Worm (Caenorhabditis elegans): ENCODE results near the gene ppm-1.A.

ppm-1.A gene

DNA sequence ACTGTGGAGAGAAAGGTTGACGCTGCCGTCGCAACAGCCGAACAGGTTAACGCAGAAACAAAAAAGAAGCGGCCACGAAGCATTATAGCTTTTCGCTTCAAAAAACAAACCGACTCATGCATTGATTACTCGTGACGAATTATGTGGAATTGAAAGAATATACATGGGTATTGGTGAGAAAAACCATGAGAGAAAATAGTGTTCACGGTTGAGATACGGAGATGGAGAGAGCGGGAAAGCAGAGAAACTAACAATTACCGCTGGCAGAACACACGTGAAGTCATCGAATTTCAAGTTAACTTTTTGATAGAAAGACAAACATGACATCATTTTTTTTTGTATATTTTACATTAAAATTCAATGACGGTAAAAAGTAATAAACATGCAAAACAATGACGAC lies 863 bp downstream of the ppm-1.A start:
- TF ChIP-seq sptf-1 (tag; optimal IDR thresholded peaks at IDR 0.05) (peak; percentile 6), snpc-4 (tag; optimal IDR thresholded peaks at IDR 0.05) (no peak), ces-1 (GFP tag; optimal IDR thresholded peaks at IDR 0.05) (no peak), nhr-12 (tag; optimal IDR thresholded peaks at IDR 0.05) (no peak)

DNA sequence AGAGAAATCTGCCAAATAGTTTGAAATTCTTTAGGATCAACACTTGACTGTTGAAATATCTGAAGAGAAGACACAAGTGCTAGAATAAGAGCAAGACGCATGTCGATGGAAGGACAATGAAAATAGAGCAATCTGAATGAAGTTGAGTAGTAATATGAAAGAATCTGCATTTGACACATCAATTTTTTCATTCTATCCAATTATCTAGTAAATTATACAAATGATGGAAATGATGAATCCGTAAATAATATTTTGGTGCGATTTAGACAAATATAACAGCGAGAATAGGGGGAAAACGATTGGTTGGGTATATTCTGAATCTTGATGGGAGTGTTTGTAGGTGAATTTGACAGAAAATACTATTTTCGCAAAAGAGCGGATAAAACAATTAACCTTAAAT lies 3.5 kb downstream of the ppm-1.A start, which contains the start of gene txt-10:
Gene txt-10 (minus strand): TSS at position 101 of the 400 bp plus-strand sequence.
- no peak for TF ChIP-seq flh-1 (GFP tag; optimal IDR thresholded peaks at IDR 0.05)
- no peak for TF ChIP-seq unc-120 (tag; optimal IDR thresholded peaks at IDR 0.05; ENCODE audit: poor library complexity, severe bottlenecking)
- no peak for TF ChIP-seq blmp-1 (tag; optimal IDR thresholded peaks at IDR 0.05)
- no peak for TF ChIP-seq nhr-237 (tag; optimal IDR thresholded peaks at IDR 0.05)
- TF ChIP-seq ceh-43 (GFP tag; optimal IDR thresholded peaks at IDR 0.05) = no peak
- no peak for TF ChIP-seq elt-1 (tag; optimal IDR thresholded peaks at IDR 0.05; ENCODE audit: borderline replicate concordance, insufficient read depth)
- no peak for TF ChIP-seq sptf-1 (tag; optimal IDR thresholded peaks at IDR 0.05)
- TF ChIP-seq tbx-8 (GFP tag; optimal IDR thresholded peaks at IDR 0.05) = no peak

DNA sequence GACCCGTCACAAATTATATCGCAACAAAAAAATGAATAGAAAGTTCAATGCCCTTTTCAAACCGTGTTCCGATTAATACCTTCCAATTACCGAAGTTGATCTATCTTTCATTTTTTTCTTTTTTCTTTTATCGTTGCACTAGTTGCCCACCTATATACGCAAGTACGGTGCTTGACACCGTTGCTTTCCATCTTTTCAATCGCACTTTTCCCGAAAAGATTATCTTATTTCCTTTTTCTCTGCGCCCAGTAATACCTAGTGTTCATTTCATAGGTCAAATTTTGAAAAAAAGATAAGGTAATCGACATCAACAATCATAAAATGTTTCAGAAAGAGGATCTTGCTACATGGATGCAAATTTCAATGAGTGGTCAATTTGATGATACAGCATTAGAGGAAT lies 6.6 kb downstream of the ppm-1.A start:
- no peak for TF ChIP-seq lin-32 (GFP tag; optimal IDR thresholded peaks at IDR 0.05)
- no peak for TF ChIP-seq nhr-12 (tag; optimal IDR thresholded peaks at IDR 0.05)
- no peak for TF ChIP-seq drap-1 (GFP tag; optimal IDR thresholded peaks at IDR 0.05)
- no peak for TF ChIP-seq elt-3 (tag; optimal IDR thresholded peaks at IDR 0.05)
- no peak for TF ChIP-seq unc-39 (tag; optimal IDR thresholded peaks at IDR 0.05)
- TF ChIP-seq lsy-2 (tag; optimal IDR thresholded peaks at IDR 0.05) = no peak
- no peak for TF ChIP-seq cnd-1 (tag; optimal IDR thresholded peaks at IDR 0.05)
- TF ChIP-seq zip-8 (tag; optimal IDR thresholded peaks at IDR 0.05) = no peak
- no peak for TF ChIP-seq nhr-2 (tag; optimal IDR thresholded peaks at IDR 0.05)
- TF ChIP-seq nhr-28 (tag; optimal IDR thresholded peaks at IDR 0.05) = no peak
- no peak for TF ChIP-seq sptf-1 (tag; optimal IDR thresholded peaks at IDR 0.05)
- no peak for TF ChIP-seq ces-1 (GFP tag; optimal IDR thresholded peaks at IDR 0.05)
- no peak for TF ChIP-seq elt-1 (tag; optimal IDR thresholded peaks at IDR 0.05; ENCODE audit: borderline replicate concordance, insufficient read depth)
- TF ChIP-seq lin-13 (tag; optimal IDR thresholded peaks at IDR 0.05) = no peak

DNA sequence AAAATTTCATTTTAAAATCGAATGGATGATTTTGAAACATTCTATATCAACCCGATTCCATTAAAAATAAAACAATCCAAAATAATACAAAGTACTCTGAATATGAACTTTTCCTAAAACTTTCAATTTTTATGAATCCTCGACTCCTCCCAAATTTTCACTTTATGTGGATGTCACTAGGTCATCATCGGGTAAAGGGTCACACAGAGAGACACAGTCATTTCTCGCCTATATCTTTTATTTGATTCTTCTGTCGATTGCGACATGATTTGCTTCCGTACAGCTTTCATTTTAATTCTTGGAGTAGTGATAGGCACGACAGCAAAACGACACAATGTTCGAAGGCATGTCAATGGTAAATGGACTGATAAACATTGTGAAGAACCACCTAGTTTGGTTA lies 7.7 kb downstream of the ppm-1.A start, which contains the start of gene F25D1.3:
Gene F25D1.3 (plus strand): TSS at position 225 of the 400 bp plus-strand sequence.
- TF ChIP-seq mls-2 (tag; optimal IDR thresholded peaks at IDR 0.05) (no peak), pha-4 (tag; optimal IDR thresholded peaks at IDR 0.05) (no peak), nhr-76 (tag; optimal IDR thresholded peaks at IDR 0.05) (no peak), ces-1 (GFP tag; optimal IDR thresholded peaks at IDR 0.05) (no peak), unc-62 (GFP tag; optimal IDR thresholded peaks at IDR 0.05) (no peak), lin-13 (tag; optimal IDR thresholded peaks at IDR 0.05) (no peak), ztf-11 (tag; optimal IDR thresholded peaks at IDR 0.05) (no peak), blmp-1 (tag; optimal IDR thresholded peaks at IDR 0.05) (no peak), sem-2 (GFP tag; optimal IDR thresholded peaks at IDR 0.05) (no peak), nhr-237 (tag; optimal IDR thresholded peaks at IDR 0.05) (no peak)

DNA sequence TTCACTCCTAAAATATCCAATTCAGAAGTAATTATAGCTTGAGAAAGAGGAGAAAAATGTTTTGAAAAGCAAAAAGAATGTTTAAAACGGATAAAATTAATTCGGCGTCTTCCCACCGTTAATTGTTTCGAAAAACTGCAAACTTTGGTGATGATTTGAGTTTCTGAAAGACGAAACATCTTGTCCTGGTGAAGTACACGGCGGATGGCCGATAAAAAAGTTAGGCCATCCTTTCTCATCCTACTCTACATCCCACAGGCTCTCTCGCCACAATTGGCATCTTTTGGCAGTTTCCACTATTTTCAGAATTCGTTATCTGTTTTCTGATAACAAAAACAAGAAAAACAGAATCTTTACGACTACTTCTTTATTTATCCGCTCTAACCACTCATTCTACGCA lies 10.3 kb downstream of the ppm-1.A start, which contains the start of the genes C35A5.8 and hda-11:
Gene C35A5.8 (minus strand): TSS at position 7 of the 400 bp plus-strand sequence.
Gene hda-11 (plus strand): TSS at position 283 of the 400 bp plus-strand sequence.
- TF ChIP-seq unc-120 (tag; optimal IDR thresholded peaks at IDR 0.05; ENCODE audit: poor library complexity, severe bottlenecking) (peak; percentile 46), lin-13 (tag; optimal IDR thresholded peaks at IDR 0.05) (no peak), sptf-1 (tag; optimal IDR thresholded peaks at IDR 0.05) (no peak), lin-32 (GFP tag; optimal IDR thresholded peaks at IDR 0.05) (no peak), elt-3 (tag; optimal IDR thresholded peaks at IDR 0.05) (no peak), flh-1 (GFP tag; optimal IDR thresholded peaks at IDR 0.05) (no peak), ceh-43 (GFP tag; optimal IDR thresholded peaks at IDR 0.05) (no peak), nhr-237 (tag; optimal IDR thresholded peaks at IDR 0.05) (no peak), mls-2 (tag; optimal IDR thresholded peaks at IDR 0.05) (no peak), mab-5 (tag; optimal IDR thresholded peaks at IDR 0.05) (no peak), ham-2 (GFP tag; optimal IDR thresholded peaks at IDR 0.05) (no peak), pha-4 (tag; optimal IDR thresholded peaks at IDR 0.05) (no peak), nhr-12 (tag; optimal IDR thresholded peaks at IDR 0.05) (no peak), lsy-2 (tag; optimal IDR thresholded peaks at IDR 0.05) (peak; percentile 25), ceh-83 (GFP tag; optimal IDR thresholded peaks at IDR 0.05) (no peak), mep-1 (tag; optimal IDR thresholded peaks at IDR 0.05) (peak; percentile 2)

Measured in whole organism, mixed stage, embryonic.